Fruit fly (Drosophila melanogaster): ENCODE measurements around the gene CG2233.

CG2233 gene

dm6 chrX:8056597-8057228, 19.4 kb upstream of the CG2233 start (continued):
- TF ChIP-seq CG6276 (GFP tag; optimal IDR thresholded peaks at IDR 0.05) (peak; percentile 9), CG1621 (tag; optimal IDR thresholded peaks at IDR 0.05) (no peak), Blimp-1 (GFP tag; optimal IDR thresholded peaks at IDR 0.05) (no peak), CG6808 (GFP tag; optimal IDR thresholded peaks at IDR 0.05) (peak; percentile 13), Sox15 (GFP tag; optimal IDR thresholded peaks at IDR 0.05) (no peak), achi (GFP tag; optimal IDR thresholded peaks at IDR 0.05) (no peak), esn (GFP tag; optimal IDR thresholded peaks at IDR 0.05) (no peak), dac (GFP tag; optimal IDR thresholded peaks at IDR 0.05) (no peak), CG32006 (GFP tag; optimal IDR thresholded peaks at IDR 0.05) (no peak), Hr38 (GFP tag; optimal IDR thresholded peaks at IDR 0.05) (no peak), ss (GFP tag; optimal IDR thresholded peaks at IDR 0.05) (peak; percentile 14 to 50), Eip93F (GFP tag; optimal IDR thresholded peaks at IDR 0.05) (no peak), CG3032 (tag; optimal IDR thresholded peaks at IDR 0.05) (no peak), CG3919 (GFP tag; optimal IDR thresholded peaks at IDR 0.05) (peak; percentile 13), fd85E (GFP tag; optimal IDR thresholded peaks at IDR 0.05) (no peak), CG6792 (GFP tag; optimal IDR thresholded peaks at IDR 0.05) (no peak), CG6163 (GFP tag; IDR thresholded peaks at IDR 0.05) (peak; percentile 67), CG31627 (GFP tag; optimal IDR thresholded peaks at IDR 0.05) (no peak), salr (GFP tag; optimal IDR thresholded peaks at IDR 0.05) (no peak), CG11762 (GFP tag; optimal IDR thresholded peaks at IDR 0.05; ENCODE audit: insufficient read depth) (no peak), spab (GFP tag; optimal IDR thresholded peaks at IDR 0.05) (no peak), fd59A (GFP tag; optimal IDR thresholded peaks at IDR 0.05) (no peak), Lpt (GFP tag; optimal IDR thresholded peaks at IDR 0.05) (peak; percentile 8), CG9139 (GFP tag; optimal IDR thresholded peaks at IDR 0.05) (no peak), Hr4 (GFP tag; optimal IDR thresholded peaks at IDR 0.05) (no peak), CG11294 (GFP tag; IDR thresholded peaks at IDR 0.05) (no peak), CG7368 (GFP tag; optimal IDR thresholded peaks at IDR 0.05) (no peak), pdm3 (GFP tag; optimal IDR thresholded peaks at IDR 0.05) (no peak), Smox (GFP tag; optimal IDR thresholded peaks at IDR 0.05) (no peak), svp (GFP tag) (peak; percentile 47), CG8319 (GFP tag; optimal IDR thresholded peaks at IDR 0.05) (no peak), CG8119 (GFP tag; IDR thresholded peaks at IDR 0.05) (peak; percentile 62; the same call in 2 of the 3 replicates), acj6 (GFP tag; optimal IDR thresholded peaks at IDR 0.05) (no peak), Ets21C (GFP tag; optimal IDR thresholded peaks at IDR 0.05) (no peak)

- TF ChIP-seq achi (GFP tag; optimal IDR thresholded peaks at IDR 0.05) (no peak), fkh (GFP tag; optimal IDR thresholded peaks at IDR 0.05) (peak; percentile 4), vri (GFP tag; optimal IDR thresholded peaks at IDR 0.05) (peak; percentile 51)
Measured at dm6 chrX:8056084-8056483, 18.8 kb upstream of the CG2233 start.

dm6 chrX:8049292-8049691, 12.0 kb upstream of the CG2233 start:
- TF ChIP-seq fkh (GFP tag; optimal IDR thresholded peaks at IDR 0.05): peak; percentile 50
- TF ChIP-seq salr (GFP tag; optimal IDR thresholded peaks at IDR 0.05): no peak
- TF ChIP-seq Hr38 (GFP tag; optimal IDR thresholded peaks at IDR 0.05): no peak

- TF ChIP-seq CG6163 (GFP tag; IDR thresholded peaks at IDR 0.05) (no peak), fd85E (GFP tag; optimal IDR thresholded peaks at IDR 0.05) (no peak), lz (GFP tag; optimal IDR thresholded peaks at IDR 0.05) (no peak), CG34406 (GFP tag; optimal IDR thresholded peaks at IDR 0.05) (no peak), cyc (GFP tag; optimal IDR thresholded peaks at IDR 0.05) (no peak), CG16779 (tag; optimal IDR thresholded peaks at IDR 0.05) (no peak), Sox14 (GFP tag; optimal IDR thresholded peaks at IDR 0.05) (no peak), CG6276 (GFP tag; optimal IDR thresholded peaks at IDR 0.05) (no peak), Hr38 (GFP tag; optimal IDR thresholded peaks at IDR 0.05) (no peak), CG32006 (GFP tag; optimal IDR thresholded peaks at IDR 0.05) (no peak), CG11294 (GFP tag; IDR thresholded peaks at IDR 0.05) (no peak), ss (GFP tag; optimal IDR thresholded peaks at IDR 0.05) (no peak), CG4318 (GFP tag; optimal IDR thresholded peaks at IDR 0.05) (no peak), CG8632 (GFP tag; optimal IDR thresholded peaks at IDR 0.05) (no peak), topi (GFP tag; optimal IDR thresholded peaks at IDR 0.05) (no peak), net (GFP tag; optimal IDR thresholded peaks at IDR 0.05) (no peak)
Measured at dm6 chrX:8046520-8046919, 9.2 kb upstream of the CG2233 start.
